Fruit fly (Drosophila melanogaster) whole organism, pupa: Measurements from ENCODE around the gene UQCR-C2.
A peak's percentile ranks its signal among the peaks of the same experiment; 100 is the strongest.

ENCODE experiments used
- CG10348 ChIP-seq: fragments of 200-800 bp; sonication (Bioruptor generic); IDR thresholded peaks from 2 replicates; pipeline ENCODE4 v1.3.6; 2022; ENCODE audit warnings: missing biosample characterization, missing genetic modification characterization
- CG12605 ChIP-seq: fragments of 200-800 bp; sonication (Bioruptor generic); IDR thresholded peaks from 2 replicates; pipeline ENCODE4 v1.3.6; 2022; ENCODE audit warnings: missing biosample characterization, missing genetic modification characterization
- CG13204 ChIP-seq: fragments of 200-800 bp; sonication (Bioruptor generic); optimal IDR thresholded peaks from 2 replicates; lab custom pipeline; 2018; ENCODE audit warnings: missing biosample characterization, mild to moderate bottlenecking, missing genetic modification characterization, moderate library complexity
- CG14655 ChIP-seq: fragments of 200-800 bp; sonication (Bioruptor generic); optimal IDR thresholded peaks from 3 replicates; lab custom pipeline; 2017; ENCODE audit warnings: mild to moderate bottlenecking, missing biosample characterization, missing genetic modification reagents, missing genetic modification characterization
- CG15710 ChIP-seq: fragments of 200-800 bp; sonication (Bioruptor generic); optimal IDR thresholded peaks from 2 replicates; lab custom pipeline; 2018; ENCODE audit warnings: missing biosample characterization, mild to moderate bottlenecking, missing genetic modification characterization, moderate library complexity
- CG17806 ChIP-seq: fragments of 200-800 bp; sonication (Bioruptor generic); optimal IDR thresholded peaks from 2 replicates; lab custom pipeline; 2018; ENCODE audit warnings: missing biosample characterization, mild to moderate bottlenecking, missing genetic modification characterization, moderate library complexity
- CG32121 ChIP-seq: fragments of 200-800 bp; sonication (Bioruptor generic); IDR thresholded peaks from 2 replicates; pipeline ENCODE4 v1.3.6; 2022; ENCODE audit warnings: missing biosample characterization, missing genetic modification characterization
- CG34367 ChIP-seq: fragments of 200-800 bp; sonication (Bioruptor generic); optimal IDR thresholded peaks from 2 replicates; lab custom pipeline; 2018; ENCODE audit warnings: missing biosample characterization, mild to moderate bottlenecking, missing genetic modification characterization
- CG4496 ChIP-seq: fragments of 200-800 bp; sonication (Bioruptor generic); IDR thresholded peaks from 3 replicates; pipeline ENCODE4 v1.3.6; 2022; ENCODE audit warnings: missing biosample characterization, missing genetic modification characterization
- CG8159 ChIP-seq: fragments of 200-800 bp; sonication (Bioruptor generic); optimal IDR thresholded peaks from 3 replicates; lab custom pipeline; 2018; ENCODE audit warnings: missing biosample characterization, mild to moderate bottlenecking, missing genetic modification characterization, moderate library complexity
- CG8301 ChIP-seq: fragments of 200-800 bp; sonication (Bioruptor generic); optimal IDR thresholded peaks from 2 replicates; lab custom pipeline; 2018; ENCODE audit warnings: missing biosample characterization, mild to moderate bottlenecking, missing genetic modification characterization
- CG9948 ChIP-seq: fragments of 200-800 bp; sonication (Bioruptor generic); optimal IDR thresholded peaks from 2 replicates; lab custom pipeline; 2018; ENCODE audit warnings: missing biosample characterization, mild to moderate bottlenecking, missing genetic modification characterization, moderate library complexity
- D1 ChIP-seq: fragments of 200-800 bp; sonication (Bioruptor generic); optimal IDR thresholded peaks from 2 replicates; lab custom pipeline; 2018; ENCODE audit warnings: missing biosample characterization, mild to moderate bottlenecking, missing genetic modification characterization, moderate library complexity
- EcR ChIP-seq: fragments of 200-800 bp; sonication (Bioruptor generic); optimal IDR thresholded peaks from 3 replicates; lab custom pipeline; 2019; ENCODE audit warnings: missing biosample characterization, missing genetic modification characterization, mild to moderate bottlenecking, moderate library complexity, missing genetic modification reagents
- Ets98B ChIP-seq: fragments of 200-800 bp; sonication (Bioruptor generic); IDR thresholded peaks from 2 replicates; pipeline ENCODE4 v1.3.6; 2022; ENCODE audit warnings: missing biosample characterization, missing genetic modification characterization
- Pif1A ChIP-seq: fragments of 200-800 bp; sonication (Bioruptor generic); optimal IDR thresholded peaks from 3 replicates; lab custom pipeline; 2016; ENCODE audit warnings: missing biosample characterization, missing genetic modification characterization
- Pif1B ChIP-seq: fragments of 200-800 bp; sonication (Bioruptor generic); optimal IDR thresholded peaks from 3 replicates; lab custom pipeline; 2016; ENCODE audit warnings: missing biosample characterization, missing genetic modification characterization
- Snoo ChIP-seq: fragments of 200-800 bp; sonication (Bioruptor generic); optimal IDR thresholded peaks from 3 replicates; lab custom pipeline; 2017; ENCODE audit warnings: missing biosample characterization, mild to moderate bottlenecking, missing genetic modification characterization, inconsistent platforms
- fd96Ca ChIP-seq: fragments of 200-800 bp; sonication (Bioruptor generic); IDR thresholded peaks from 3 replicates; pipeline ENCODE4 v1.3.6; 2022; ENCODE audit warnings: missing biosample characterization, missing genetic modification characterization
- gl ChIP-seq: fragments of 200-800 bp; sonication (Bioruptor generic); optimal IDR thresholded peaks from 2 replicates; lab custom pipeline; 2018; ENCODE audit warnings: missing biosample characterization, mild to moderate bottlenecking, missing genetic modification characterization
- rn ChIP-seq: fragments of 200-800 bp; sonication (Bioruptor generic); IDR thresholded peaks from 2 replicates; pipeline ENCODE4 v1.3.6; 2022; ENCODE audit warnings: missing biosample characterization, missing genetic modification characterization

UQCR-C2 gene

DNA sequence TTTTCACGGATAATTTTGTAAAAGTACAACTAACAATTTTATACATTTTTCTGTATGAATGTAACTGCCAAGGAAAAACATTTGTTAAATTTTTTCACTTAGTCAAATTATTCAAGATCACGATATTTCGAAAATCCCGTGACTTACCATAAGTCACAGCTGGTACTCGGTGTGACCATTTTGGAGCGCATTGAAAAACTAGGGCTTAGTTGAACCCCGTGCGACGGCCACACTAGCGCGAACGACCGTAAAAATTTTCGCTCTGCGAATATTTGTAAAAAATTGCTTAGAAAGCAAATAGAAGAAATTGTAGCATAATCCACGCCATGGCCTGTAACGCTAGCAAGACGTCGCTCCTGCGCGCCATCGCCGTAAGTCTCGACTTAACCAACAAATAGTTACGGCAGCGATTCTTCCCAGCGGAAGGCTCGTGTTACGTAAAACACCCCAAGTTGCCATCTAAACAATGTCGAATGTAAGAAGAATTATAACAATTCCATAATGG is at the start of gene UQCR-C2:
UQCR-C2 (plus strand) TSS at position 51 of the 505 bp plus-strand sequence.
- TF ChIP-seq CG9948 (tag; lab: Kevin White, UChicago), result no peak
- peak; percentile 51; the same call in 1 of the 3 replicates for TF ChIP-seq CG4496 (GFP tag; lab: Robert Waterston, UW)

DNA sequence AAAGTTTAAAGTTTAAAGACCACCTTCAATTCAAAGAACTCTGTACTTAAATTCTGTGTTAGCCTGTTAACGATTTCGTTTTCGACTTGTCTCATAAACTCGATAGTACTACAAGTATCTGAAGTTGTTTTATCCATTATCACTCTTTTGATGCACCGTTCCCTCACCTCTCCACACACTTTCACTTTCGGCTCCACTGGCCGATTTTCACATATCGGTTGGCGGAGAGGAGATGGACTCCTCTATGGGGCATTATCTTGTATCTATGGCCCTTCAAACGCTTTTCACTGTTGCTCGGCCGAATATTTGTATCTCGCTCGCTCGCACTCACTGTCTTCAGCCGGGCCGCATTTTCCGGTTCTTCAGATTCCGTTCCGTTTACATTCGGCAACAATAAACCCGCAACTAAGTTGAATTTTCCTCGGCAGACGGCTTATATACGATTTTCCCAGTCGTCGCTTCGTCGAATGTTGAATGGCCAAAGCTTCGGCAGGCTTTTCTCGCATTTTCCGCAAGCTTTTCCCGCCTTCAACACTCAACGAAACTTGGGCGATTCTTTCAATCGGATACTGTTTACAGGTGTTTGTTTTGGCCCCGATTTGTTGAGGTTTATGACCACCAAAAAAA is 40.8 kb upstream of the UQCR-C2 start, which contains the start of gene CG43373:
CG43373 (minus strand) TSS at position 373 of the 627 bp plus-strand sequence.
- TF ChIP-seq fd96Ca (GFP tag; lab: Robert Waterston, UW) (0 out of 3 replicates have a peak, but pooled peaks have one; percentile 17), CG32121 (GFP tag; lab: Robert Waterston, UW) (no peak)

DNA sequence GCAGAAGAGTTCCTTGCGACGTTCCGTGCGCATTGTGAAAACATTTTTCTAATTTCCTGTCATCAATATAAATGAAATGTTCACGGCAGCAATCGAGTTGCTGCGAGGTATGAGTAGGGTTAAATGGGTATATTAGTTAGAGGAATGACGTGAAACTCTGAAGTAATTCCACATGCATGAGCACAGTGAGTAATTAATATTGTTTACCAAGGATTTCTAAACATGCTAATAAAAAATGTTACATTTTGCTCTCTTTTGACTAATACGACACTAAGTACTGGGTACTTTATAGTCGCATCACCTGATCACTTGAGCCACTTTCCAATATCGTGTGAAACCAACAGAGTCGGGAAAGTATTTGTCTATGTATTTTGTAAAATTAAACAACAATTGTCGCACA is 39.7 kb upstream of the UQCR-C2 start:
- TF ChIP-seq CG4496 (GFP tag; lab: Robert Waterston, UW), result no peak
- TF ChIP-seq CG15710 (tag; lab: Kevin White, UChicago), result no peak
- TF ChIP-seq CG12605, result no peak
- no peak for TF ChIP-seq CG8301 (tag; lab: Kevin White, UChicago)
- TF ChIP-seq CG14655 (GFP tag; lab: Kevin White, UChicago), result no peak
- TF ChIP-seq D1, result no peak
- no peak for TF ChIP-seq Pif1B (GFP tag; lab: Kevin White, UChicago)
- no peak for TF ChIP-seq Ets98B (GFP tag; lab: Robert Waterston, UW)
- TF ChIP-seq CG34367 (tag; lab: Kevin White, UChicago), result no peak
- TF ChIP-seq EcR (GFP tag; lab: Kevin White, UChicago), result no peak
- no peak for TF ChIP-seq Pif1A (GFP tag; lab: Kevin White, UChicago)
- no peak for TF ChIP-seq CG32121 (GFP tag; lab: Robert Waterston, UW)
- no peak for TF ChIP-seq gl (tag; lab: Kevin White, UChicago)

DNA sequence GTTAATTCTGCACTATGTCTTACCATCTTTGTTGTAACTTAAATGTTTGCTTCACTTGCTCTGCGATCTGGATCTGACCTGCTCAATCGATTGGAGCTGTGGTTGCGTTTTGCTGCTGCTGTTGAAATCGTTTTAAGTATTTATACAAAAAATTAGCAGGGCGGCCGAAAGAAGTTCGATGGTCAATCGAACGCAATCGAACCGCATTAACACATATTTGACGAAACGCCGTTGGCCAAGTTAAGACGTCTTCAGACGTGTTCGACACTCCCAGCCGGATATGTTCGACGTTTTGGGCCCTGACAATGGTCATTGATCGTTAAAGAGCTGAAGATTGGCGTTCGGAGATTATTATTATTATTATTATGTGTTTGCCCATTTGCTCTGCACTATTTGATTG is 38.4 kb upstream of the UQCR-C2 start, which contains the start of gene CG13033:
CG13033 (minus strand) TSS at position 118 of the 400 bp plus-strand sequence.
- TF ChIP-seq CG8159 (tag; lab: Kevin White, UChicago) (no peak), CG9948 (tag; lab: Kevin White, UChicago) (no peak), EcR (GFP tag; lab: Kevin White, UChicago) (no peak), rn (GFP tag; lab: Robert Waterston, UW) (no peak), Pif1B (GFP tag; lab: Kevin White, UChicago) (no peak), CG12605 (no peak), Pif1A (GFP tag; lab: Kevin White, UChicago) (no peak), CG15710 (tag; lab: Kevin White, UChicago) (no peak)
- TF ChIP-seq, all 21 proteins: peak for 0

DNA sequence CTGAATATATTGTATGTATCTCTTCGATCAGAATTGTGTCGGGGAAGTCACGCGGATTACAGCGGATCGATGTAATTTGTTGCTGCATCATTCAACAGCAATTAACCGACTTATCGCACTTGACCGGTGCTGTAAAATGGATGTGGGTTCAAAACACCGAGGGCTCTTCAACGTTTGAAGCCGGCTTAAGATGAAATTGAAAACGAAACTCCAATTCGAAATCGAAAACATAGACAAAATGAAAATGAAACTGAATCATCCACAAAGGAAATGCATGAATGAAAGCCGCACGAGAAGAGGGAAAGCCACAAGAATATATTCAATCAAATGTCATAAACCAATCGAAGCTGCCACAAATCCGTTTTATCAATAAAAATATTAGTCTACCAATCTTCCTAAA is 37.8 kb upstream of the UQCR-C2 start:
- no peak for TF ChIP-seq CG4496 (GFP tag; lab: Robert Waterston, UW)
- no peak for TF ChIP-seq Pif1B (GFP tag; lab: Kevin White, UChicago)
- TF ChIP-seq CG17806 (tag; lab: Kevin White, UChicago), result no peak
- TF ChIP-seq CG9948 (tag; lab: Kevin White, UChicago), result no peak
- no peak for TF ChIP-seq CG34367 (tag; lab: Kevin White, UChicago)

DNA sequence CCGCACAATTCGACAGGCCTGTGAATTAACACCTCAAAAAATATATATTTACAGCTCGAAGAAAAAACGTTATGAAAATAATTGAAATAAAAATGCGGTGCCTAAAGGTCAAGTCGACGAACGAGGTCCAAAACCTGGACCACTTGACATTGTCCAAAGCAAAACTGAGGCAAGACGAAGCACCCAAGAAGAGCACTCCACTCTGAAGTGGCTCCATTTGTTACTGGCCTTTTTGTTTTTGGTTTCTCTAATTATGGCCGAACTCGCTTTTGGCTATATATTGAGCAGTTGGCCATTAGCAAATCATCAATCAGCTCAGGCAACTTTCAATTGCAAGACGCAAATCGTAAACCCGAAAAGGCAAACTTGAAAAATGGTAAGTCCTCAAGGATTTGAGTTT is 27.4 kb upstream of the UQCR-C2 start, which contains the start of gene CG4229:
CG4229 (plus strand) TSS at position 301 of the 400 bp plus-strand sequence.
- TF ChIP-seq Snoo (no peak), fd96Ca (GFP tag; lab: Robert Waterston, UW) (no peak), Ets98B (GFP tag; lab: Robert Waterston, UW) (no peak)

DNA sequence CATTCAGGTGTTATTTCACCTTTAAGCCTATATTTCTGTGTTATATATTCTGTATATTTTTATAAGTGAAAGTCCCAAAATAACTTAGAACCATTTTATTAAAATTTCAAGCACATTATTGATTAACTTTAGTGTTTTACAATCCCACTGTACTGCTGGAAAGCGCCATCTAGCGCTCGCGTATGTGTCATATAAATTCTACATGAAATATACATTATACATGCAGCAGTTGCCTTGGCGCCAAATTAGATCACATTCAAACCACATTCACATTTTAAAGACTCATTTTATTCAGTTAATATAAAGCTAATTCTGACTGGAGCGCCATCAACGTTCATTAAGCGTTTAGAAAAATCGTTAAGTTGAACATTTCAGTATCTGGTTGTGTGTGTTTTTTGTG is 20.6 kb upstream of the UQCR-C2 start:
- TF ChIP-seq CG17806 (tag; lab: Kevin White, UChicago) (no peak), Pif1B (GFP tag; lab: Kevin White, UChicago) (no peak), Ets98B (GFP tag; lab: Robert Waterston, UW) (no peak), EcR (GFP tag; lab: Kevin White, UChicago) (no peak), CG14655 (GFP tag; lab: Kevin White, UChicago) (no peak), CG9948 (tag; lab: Kevin White, UChicago) (no peak), Pif1A (GFP tag; lab: Kevin White, UChicago) (no peak), Snoo (no peak), fd96Ca (GFP tag; lab: Robert Waterston, UW) (no peak), CG10348 (GFP tag; lab: Robert Waterston, UW) (no peak), gl (tag; lab: Kevin White, UChicago) (no peak), CG13204 (GFP tag; lab: Kevin White, UChicago) (no peak), CG32121 (GFP tag; lab: Robert Waterston, UW) (no peak), CG15710 (tag; lab: Kevin White, UChicago) (no peak), D1 (no peak), CG8301 (tag; lab: Kevin White, UChicago) (no peak), CG12605 (no peak), rn (GFP tag; lab: Robert Waterston, UW) (no peak)
